Worm (Caenorhabditis elegans) whole organism, L4 larva: Measurements from ENCODE around the gene F53F8.7.

Experiments used
- F44E2.7 ChIP-seq: fragments of 200-800 bp; sonication (Bioruptor generic); IDR thresholded peaks from 2 replicates; pipeline ENCODE4 v2.1.2; 2022; ENCODE audit warnings: missing genetic modification characterization, missing compliant biosample characterization
- F49E8.2 ChIP-seq: sonication (generic microtip); optimal IDR thresholded peaks from 2 replicates; lab custom pipeline; 2016; ENCODE audit warnings: missing compliant biosample characterization, mild to moderate bottlenecking, missing genetic modification characterization, borderline replicate concordance
- R02D3.7 ChIP-seq: fragments of 150-350 bp; sonication (generic microtip); optimal IDR thresholded peaks from 3 replicates; lab custom pipeline; 2014; ENCODE audit warnings: missing biosample characterization, missing genetic modification characterization
- T26A8.4 ChIP-seq: fragments of 200-800 bp; sonication (Bioruptor generic); IDR thresholded peaks from 2 replicates; pipeline ENCODE4 v1.3.6; 2022; ENCODE audit warnings: missing genetic modification characterization, missing compliant biosample characterization
- ZK546.5 ChIP-seq, 2 experiments: sonication (generic microtip); optimal IDR thresholded peaks; 2 replicates each; lab custom pipeline; 2017; ENCODE audit warnings: missing biosample characterization in 2 of 2, missing genetic modification characterization in 2 of 2
- ama-1 ChIP-seq: fragments of 150-350 bp; optimal IDR thresholded peaks from 2 replicates; lab custom pipeline; 2014; ENCODE audit warnings: inconsistent platforms, mixed read lengths
- ceh-20 ChIP-seq: fragments of 200-800 bp; sonication (Bioruptor generic); IDR thresholded peaks from 2 replicates; pipeline ENCODE4 v1.3.6; 2022; ENCODE audit warnings: missing genetic modification reagents, missing genetic modification characterization, missing compliant biosample characterization
- ceh-32 ChIP-seq: sonication (generic microtip); optimal IDR thresholded peaks from 2 replicates; lab custom pipeline; 2016; ENCODE audit warnings: mild to moderate bottlenecking, missing genetic modification characterization, missing compliant biosample characterization; ENCODE audit not compliant: poor library complexity
- ceh-82 ChIP-seq: sonication (generic microtip); optimal IDR thresholded peaks from 2 replicates; lab custom pipeline; 2017; ENCODE audit warnings: missing biosample characterization, missing genetic modification characterization
- ces-1 ChIP-seq: fragments of 150-350 bp; sonication (generic microtip); optimal IDR thresholded peaks from 4 replicates; lab custom pipeline; 2014; ENCODE audit warnings: missing biosample characterization, missing genetic modification reagents, missing genetic modification characterization
- daf-16 ChIP-seq, 3 experiments: sonication (generic microtip); optimal IDR thresholded peaks; 2 replicates each; lab custom pipeline; 2016 to 2017; ENCODE audit warnings: missing genetic modification characterization in 3 of 3, missing genetic modification reagents in 3 of 3, mild to moderate bottlenecking in 2 of 3, missing compliant biosample characterization in 2 of 3, missing biosample characterization in 1 of 3, moderate library complexity in 1 of 3
- dmd-6 ChIP-seq: fragments of 200-800 bp; sonication (Bioruptor generic); IDR thresholded peaks from 2 replicates; pipeline ENCODE4 v1.3.6; 2022; ENCODE audit warnings: missing genetic modification reagents, missing genetic modification characterization, missing compliant biosample characterization
- dpl-1 ChIP-seq: fragments of 150-350 bp; optimal IDR thresholded peaks from 2 replicates; lab custom pipeline; 2014; ENCODE audit warnings: missing biosample characterization, missing genetic modification reagents, missing genetic modification characterization
- duxl-1 ChIP-seq: sonication (generic microtip); optimal IDR thresholded peaks from 2 replicates; lab custom pipeline; 2016; ENCODE audit warnings: mild to moderate bottlenecking, missing genetic modification characterization, moderate library complexity, missing compliant biosample characterization; ENCODE audit not compliant: poor library complexity
- dve-1 ChIP-seq: sonication (generic microtip); optimal IDR thresholded peaks from 2 replicates; lab custom pipeline; 2017; ENCODE audit warnings: antibody characterized with exemption, mild to moderate bottlenecking, missing genetic modification characterization, missing compliant biosample characterization; ENCODE audit not compliant: insufficient read depth
- egl-43 ChIP-seq: fragments of 200-800 bp; sonication (Bioruptor generic); IDR thresholded peaks from 2 replicates; pipeline ENCODE4 v1.3.6; 2022; ENCODE audit warnings: missing genetic modification reagents, missing genetic modification characterization, missing compliant biosample characterization
- gei-8 ChIP-seq: fragments of 200-800 bp; sonication (Bioruptor generic); optimal IDR thresholded peaks from 2 replicates; lab custom pipeline; 2018; ENCODE audit warnings: mild to moderate bottlenecking, missing genetic modification characterization, missing compliant biosample characterization
- hlh-11 ChIP-seq: fragments of 200-800 bp; sonication (Bioruptor generic); optimal IDR thresholded peaks from 2 replicates; lab custom pipeline; 2018; ENCODE audit warnings: mild to moderate bottlenecking, missing genetic modification characterization, missing compliant biosample characterization
- lin-1 ChIP-seq: fragments of 200-800 bp; sonication (Bioruptor generic); IDR thresholded peaks from 2 replicates; pipeline ENCODE4 v1.3.6; 2022; ENCODE audit warnings: missing genetic modification reagents, missing genetic modification characterization, missing compliant biosample characterization
- lin-13 ChIP-seq: fragments of 150-350 bp; optimal IDR thresholded peaks from 2 replicates; lab custom pipeline; 2014; ENCODE audit warnings: missing biosample characterization, missing genetic modification reagents, missing genetic modification characterization
- lin-38 ChIP-seq: fragments of 200-800 bp; sonication (Bioruptor generic); IDR thresholded peaks from 2 replicates; pipeline ENCODE4 v1.3.6; 2022; ENCODE audit warnings: missing genetic modification reagents, missing genetic modification characterization, missing compliant biosample characterization
- lin-39 ChIP-seq: fragments of 150-350 bp; optimal IDR thresholded peaks from 2 replicates; lab custom pipeline; 2014; ENCODE audit warnings: missing biosample characterization, missing genetic modification reagents, missing genetic modification characterization
- madf-5 ChIP-seq, 2 experiments: fragments of 200-800 bp; sonication (Bioruptor generic); IDR thresholded peaks; 2 replicates each; pipeline ENCODE4 v1.3.6; 2022; ENCODE audit warnings: missing compliant biosample characterization in 2 of 2, missing genetic modification characterization in 2 of 2
- madf-9 ChIP-seq: fragments of 200-800 bp; sonication (Bioruptor generic); conservative IDR thresholded peaks from 2 replicates; pipeline ENCODE4 v1.3.6; 2022; ENCODE audit warnings: missing genetic modification reagents, missing genetic modification characterization, missing compliant biosample characterization
- mdl-1 ChIP-seq, 2 experiments: fragments of 150-350 bp in 1 of 2; sonication (generic microtip) in 1 of 2; optimal IDR thresholded peaks; 2 replicates each; lab custom pipeline; 2014 to 2017; ENCODE audit warnings: missing biosample characterization in 2 of 2, missing genetic modification characterization in 2 of 2
- mdt-29 ChIP-seq: fragments of 200-800 bp; sonication (Bioruptor generic); IDR thresholded peaks from 2 replicates; pipeline ENCODE4 v1.3.6; 2022; ENCODE audit warnings: missing genetic modification reagents, missing genetic modification characterization, missing compliant biosample characterization
- mes-2 ChIP-seq: sonication (generic microtip); optimal IDR thresholded peaks from 2 replicates; lab custom pipeline; 2016; ENCODE audit warnings: missing genotype, mild to moderate bottlenecking, missing genetic modification characterization, missing compliant biosample characterization; ENCODE audit not compliant: poor library complexity, severe bottlenecking
- mxl-2 ChIP-seq: fragments of 200-800 bp; sonication (Bioruptor generic); conservative IDR thresholded peaks from 2 replicates; pipeline ENCODE4 v1.3.6; 2022; ENCODE audit warnings: missing genetic modification reagents, missing genetic modification characterization, missing compliant biosample characterization
- mxl-3 ChIP-seq: fragments of 200-800 bp; sonication (Bioruptor generic); optimal IDR thresholded peaks from 2 replicates; lab custom pipeline; 2018; ENCODE audit warnings: mild to moderate bottlenecking, missing genetic modification characterization, missing compliant biosample characterization
- nhr-41 ChIP-seq: fragments of 200-800 bp; sonication (Bioruptor generic); IDR thresholded peaks from 2 replicates; pipeline ENCODE4 v1.3.6; 2022; ENCODE audit warnings: missing genetic modification reagents, missing genetic modification characterization, missing compliant biosample characterization
- nhr-48 ChIP-seq: sonication (generic microtip); optimal IDR thresholded peaks from 2 replicates; lab custom pipeline; 2016; ENCODE audit warnings: mild to moderate bottlenecking, missing genetic modification characterization, missing compliant biosample characterization
- nhr-76 ChIP-seq: fragments of 150-350 bp; optimal IDR thresholded peaks from 2 replicates; lab custom pipeline; 2014; ENCODE audit warnings: missing biosample characterization, missing genetic modification characterization
- nhr-77 ChIP-seq: fragments of 150-350 bp; optimal IDR thresholded peaks from 2 replicates; lab custom pipeline; 2014; ENCODE audit warnings: missing biosample characterization, missing genetic modification characterization
- pha-4 ChIP-seq, 2 experiments: fragments of 150-350 bp in 1 of 2; fragments of 200-800 bp in 1 of 2; sonication (Bioruptor generic) in 1 of 2; IDR thresholded peaks in 1 of 2; optimal IDR thresholded peaks in 1 of 2; 2 replicates each; pipeline versions ENCODE4 v1.3.6 to Lab custom; 2014 to 2022; ENCODE audit warnings: missing genetic modification characterization in 2 of 2, missing genetic modification reagents in 2 of 2, missing biosample characterization in 1 of 2, missing compliant biosample characterization in 1 of 2
- set-16 ChIP-seq: fragments of 200-800 bp; sonication (Bioruptor generic); IDR thresholded peaks from 2 replicates; pipeline ENCODE4 v1.3.6; 2022; ENCODE audit warnings: missing genetic modification reagents, missing genetic modification characterization, missing compliant biosample characterization
- snpc-1.2 ChIP-seq: fragments of 200-800 bp; sonication (Bioruptor generic); IDR thresholded peaks from 2 replicates; pipeline ENCODE4 v1.3.6; 2022; ENCODE audit warnings: missing genetic modification reagents, missing genetic modification characterization, missing compliant biosample characterization
- spr-1 ChIP-seq: sonication (generic microtip); optimal IDR thresholded peaks from 2 replicates; lab custom pipeline; 2016; ENCODE audit warnings: mild to moderate bottlenecking, missing genetic modification characterization, missing compliant biosample characterization
- spr-3 ChIP-seq: fragments of 200-800 bp; sonication (Bioruptor generic); optimal IDR thresholded peaks from 2 replicates; lab custom pipeline; 2018; ENCODE audit warnings: mild to moderate bottlenecking, missing genetic modification characterization, missing compliant biosample characterization
- tag-97 ChIP-seq: fragments of 200-800 bp; sonication (Bioruptor generic); IDR thresholded peaks from 2 replicates; pipeline ENCODE4 v1.3.6; 2022; ENCODE audit warnings: missing genetic modification characterization, missing compliant biosample characterization
- tra-1 ChIP-seq: fragments of 200-800 bp; sonication (Bioruptor generic); IDR thresholded peaks from 2 replicates; pipeline ENCODE4 v1.3.6; 2022; ENCODE audit warnings: missing genetic modification reagents, missing genetic modification characterization, missing compliant biosample characterization
- unc-130 ChIP-seq: sonication (generic microtip); optimal IDR thresholded peaks from 2 replicates; lab custom pipeline; 2016; ENCODE audit warnings: missing genetic modification reagents, missing genetic modification characterization, missing compliant biosample characterization
- unc-62 ChIP-seq, 3 experiments: fragments of 150-350 bp in 1 of 3; sonication (generic microtip); optimal IDR thresholded peaks in 2 of 3; peaks in 1 of 3; 1 replicate in 1 of 3; 2 replicates in 2 of 3; lab custom pipeline; 2014 to 2017; ENCODE audit warnings: missing biosample characterization in 3 of 3, missing genetic modification characterization in 3 of 3, missing genetic modification reagents in 3 of 3, missing genotype in 1 of 3
- vab-7 ChIP-seq: fragments of 200-800 bp; sonication (Bioruptor generic); IDR thresholded peaks from 2 replicates; pipeline ENCODE4 v1.3.6; 2022; ENCODE audit warnings: missing genetic modification reagents, missing genetic modification characterization, missing compliant biosample characterization
- zag-1 ChIP-seq: fragments of 150-350 bp; optimal IDR thresholded peaks from 2 replicates; lab custom pipeline; 2014; ENCODE audit warnings: missing biosample characterization, missing genetic modification characterization
- zip-2 ChIP-seq: fragments of 150-350 bp; optimal IDR thresholded peaks from 2 replicates; lab custom pipeline; 2014; ENCODE audit warnings: missing biosample characterization, missing genetic modification characterization
- ztf-7 ChIP-seq: fragments of 150-350 bp; optimal IDR thresholded peaks from 2 replicates; lab custom pipeline; 2014; ENCODE audit warnings: missing biosample characterization, missing genetic modification characterization

F53F8.7 gene

ce11 chrV:20721934-20722333, 23.8 kb upstream of the F53F8.7 start, which contains the start of gene Y44A6C.2:
Y44A6C.2 (plus strand) TSS chrV:20722234.
- TF ChIP-seq R02D3.7 (no peak), duxl-1 (tag; lab: Kevin White, UChicago) (no peak), mdl-1 (tag; optimal IDR thresholded peaks at IDR 0.05; lab: Kevin White, UChicago) (no peak), ceh-20 (GFP tag; lab: Robert Waterston, UW) (no peak), lin-13 (GFP tag; lab: Kevin White, UChicago) (no peak), F44E2.7 (no peak), lin-38 (no peak), gei-8 (no peak), ceh-82 (no peak), vab-7 (GFP tag; lab: Robert Waterston, UW) (no peak), zag-1 (tag; lab: Kevin White, UChicago) (no peak), mdt-29 (GFP tag; lab: Robert Waterston, UW) (no peak), mxl-3 (GFP tag; lab: Kevin White, UChicago) (no peak), F49E8.2 (tag; lab: Kevin White, UChicago) (no peak)
- TF ChIP-seq, all 104 proteins: peak for 0

ce11 chrV:20716830-20717441, 18.8 kb upstream of the F53F8.7 start:
- TF ChIP-seq lin-1 (GFP tag; lab: Robert Waterston, UW) (0 out of 2 replicates have a peak, but pooled peaks have one; percentile 43), mdt-29 (GFP tag; lab: Robert Waterston, UW) (no peak), nhr-41 (GFP tag; lab: Robert Waterston, UW) (no peak), dpl-1 (no peak), nhr-76 (tag; lab: Kevin White, UChicago) (no peak), pha-4 (GFP tag; IDR thresholded peaks at IDR 0.05; lab: Robert Waterston, UW) (no peak), pha-4 (tag; optimal IDR thresholded peaks at IDR 0.05; lab: Kevin White, UChicago) (no peak), set-16 (no peak), vab-7 (GFP tag; lab: Robert Waterston, UW) (no peak), mxl-2 (GFP tag; lab: Robert Waterston, UW) (no peak), spr-3 (no peak), hlh-11 (tag; lab: Kevin White, UChicago) (no peak), madf-9 (no peak), dmd-6 (GFP tag; lab: Robert Waterston, UW) (0 out of 2 replicates have a peak, but pooled peaks have one; percentile 13), ZK546.5 (tag; optimal IDR thresholded peaks at IDR 0.05; lab: Kevin White, UChicago) (no peak), tra-1 (GFP tag; lab: Robert Waterston, UW) (no peak), mes-2 (tag; lab: Kevin White, UChicago) (peak; percentile 9), T26A8.4 (peak; percentile 55), ces-1 (GFP tag; lab: Kevin White, UChicago) (no peak), ama-1 (lab: Kevin White, UChicago) (peak; percentile 64), tag-97 (GFP tag; lab: Robert Waterston, UW) (no peak), nhr-48 (peak; percentile 4), dve-1 (tag; lab: Kevin White, UChicago) (no peak), zip-2 (tag; lab: Kevin White, UChicago) (no peak), lin-39 (tag; lab: Kevin White, UChicago) (no peak), lin-13 (GFP tag; lab: Kevin White, UChicago) (no peak), egl-43 (no peak), nhr-77 (tag; lab: Kevin White, UChicago) (no peak), ceh-32 (no peak), F49E8.2 (tag; lab: Kevin White, UChicago) (no peak), madf-5 (GFP tag; IDR thresholded peaks at IDR 0.05; lab: Robert Waterston, UW) (0 out of 4 replicates have a peak, but pooled peaks of 1 of the 2 experiments have one; percentile 11), unc-130 (no peak), daf-16 (GFP tag; optimal IDR thresholded peaks at IDR 0.05; lab: Kevin White, UChicago) (peak in 1 of 2 experiments; percentile 63), daf-16 (tag; optimal IDR thresholded peaks at IDR 0.05; lab: Kevin White, UChicago) (no peak), spr-1 (no peak), snpc-1.2 (0 out of 2 replicates have a peak, but pooled peaks have one; percentile 19), unc-62 (GFP tag; optimal IDR thresholded peaks at IDR 0.05 in 1 of 2; lab: Kevin White, UChicago) (no peak), unc-62 (tag; optimal IDR thresholded peaks at IDR 0.05; lab: Kevin White, UChicago) (no peak), mxl-3 (GFP tag; lab: Kevin White, UChicago) (no peak), ztf-7 (tag; lab: Kevin White, UChicago) (no peak)
